Fruit fly (Drosophila melanogaster) whole organism, embryonic: ENCODE data around the gene CG13081.

Experiments
- Atf-2 ChIP-seq: fragments of 200-800 bp; sonication (Bioruptor generic); optimal IDR thresholded peaks from 2 replicates; lab custom pipeline; 2016; ENCODE audit warnings: missing biosample characterization, missing genetic modification characterization
- B-H2 ChIP-seq: fragments of 200-800 bp; sonication (Bioruptor generic); optimal IDR thresholded peaks from 2 replicates; lab custom pipeline; 2018; ENCODE audit warnings: missing biosample characterization, mild to moderate bottlenecking, missing genetic modification characterization
- CG10431 ChIP-seq: fragments of 200-800 bp; sonication (Bioruptor generic); optimal IDR thresholded peaks from 3 replicates; lab custom pipeline; 2018; ENCODE audit warnings: missing biosample characterization, mild to moderate bottlenecking, missing genetic modification characterization
- CG10543 ChIP-seq: fragments of 200-800 bp; sonication (Bioruptor generic); optimal IDR thresholded peaks from 3 replicates; lab custom pipeline; 2017; ENCODE audit warnings: missing biosample characterization, mild to moderate bottlenecking, missing genetic modification characterization, moderate library complexity
- CG10654 ChIP-seq: fragments of 200-800 bp; sonication (Bioruptor generic); optimal IDR thresholded peaks from 2 replicates; lab custom pipeline; 2016; ENCODE audit warnings: missing biosample characterization, missing genetic modification characterization
- CG12155 ChIP-seq: fragments of 200-800 bp; sonication (Bioruptor generic); optimal IDR thresholded peaks from 3 replicates; lab custom pipeline; 2016; ENCODE audit warnings: missing biosample characterization, missing genetic modification characterization
- CG13296 ChIP-seq: fragments of 200-800 bp; sonication (Bioruptor generic); optimal IDR thresholded peaks from 3 replicates; lab custom pipeline; 2018; ENCODE audit warnings: missing biosample characterization, mild to moderate bottlenecking, missing genetic modification characterization
- CG16813 ChIP-seq: fragments of 200-800 bp; sonication (Bioruptor generic); IDR thresholded peaks from 3 replicates; pipeline ENCODE4 v1.3.6; 2022; ENCODE audit warnings: missing biosample characterization, missing genetic modification characterization; ENCODE audit not compliant: partially characterized antibody
- CG16815 ChIP-seq: fragments of 200-800 bp; sonication (Bioruptor generic); optimal IDR thresholded peaks from 3 replicates; lab custom pipeline; 2017; ENCODE audit warnings: missing biosample characterization, mild to moderate bottlenecking, missing genetic modification characterization
- CG17186 ChIP-seq: fragments of 200-800 bp; sonication (Bioruptor generic); optimal IDR thresholded peaks from 3 replicates; lab custom pipeline; 2017; ENCODE audit warnings: missing biosample characterization, missing genetic modification reagents, missing genetic modification characterization
- CG2712 ChIP-seq: fragments of 200-800 bp; optimal IDR thresholded peaks from 3 replicates; lab custom pipeline; 2019; ENCODE audit warnings: missing biosample characterization, mild to moderate bottlenecking, missing genetic modification characterization, moderate library complexity
- CG30403 ChIP-seq: fragments of 200-800 bp; sonication (Bioruptor generic); optimal IDR thresholded peaks from 3 replicates; lab custom pipeline; 2016; ENCODE audit warnings: missing biosample characterization, missing genetic modification characterization
- CG32532 ChIP-seq: fragments of 200-800 bp; sonication (Bioruptor generic); IDR thresholded peaks from 2 replicates; pipeline ENCODE4 v1.3.6; 2022; ENCODE audit warnings: missing biosample characterization, missing genetic modification characterization
- CG32767 ChIP-seq: fragments of 200-800 bp; sonication (Bioruptor generic); IDR thresholded peaks from 2 replicates; pipeline ENCODE4 v1.3.6; 2022; ENCODE audit warnings: missing biosample characterization, missing genetic modification characterization
- CG3281 ChIP-seq: fragments of 200-800 bp; sonication (Bioruptor generic); optimal IDR thresholded peaks from 3 replicates; lab custom pipeline; 2017; ENCODE audit warnings: missing biosample characterization, mild to moderate bottlenecking, missing genetic modification characterization
- CG34422 ChIP-seq: fragments of 200-800 bp; sonication (Bioruptor generic); IDR thresholded peaks from 3 replicates; pipeline ENCODE4 v1.3.6; 2022; ENCODE audit warnings: missing biosample characterization, missing genetic modification characterization
- CG4617 ChIP-seq: fragments of 200-800 bp; sonication (Bioruptor generic); optimal IDR thresholded peaks from 3 replicates; lab custom pipeline; 2016; ENCODE audit warnings: missing biosample characterization, missing genetic modification characterization, borderline replicate concordance
- CG5245 ChIP-seq: fragments of 200-800 bp; sonication (Bioruptor generic); optimal IDR thresholded peaks from 3 replicates; lab custom pipeline; 2016; ENCODE audit warnings: missing biosample characterization, missing genetic modification characterization
- CG6175 ChIP-seq: fragments of 200-800 bp; sonication (Bioruptor generic); IDR thresholded peaks from 3 replicates; pipeline ENCODE4 v1.3.6; 2022; ENCODE audit warnings: missing biosample characterization, missing genetic modification characterization
- CG6272 ChIP-seq: fragments of 200-800 bp; sonication (Bioruptor generic); IDR thresholded peaks from 2 replicates; pipeline ENCODE4 v1.3.6; 2022; ENCODE audit warnings: missing biosample characterization, missing genetic modification characterization
- CG8281 ChIP-seq: fragments of 200-800 bp; sonication (Bioruptor generic); optimal IDR thresholded peaks from 2 replicates; lab custom pipeline; 2018; ENCODE audit warnings: missing biosample characterization, mild to moderate bottlenecking, missing genetic modification characterization, moderate library complexity
- CG9609 ChIP-seq: fragments of 200-800 bp; sonication (Bioruptor generic); optimal IDR thresholded peaks from 3 replicates; lab custom pipeline; 2016; ENCODE audit warnings: missing biosample characterization, missing genetic modification characterization
- CHES-1-like ChIP-seq: fragments of 200-800 bp; sonication (Bioruptor generic); optimal IDR thresholded peaks from 2 replicates; lab custom pipeline; 2016; ENCODE audit warnings: missing biosample characterization, missing genetic modification characterization
- Dbx ChIP-seq: fragments of 200-800 bp; sonication (Bioruptor generic); IDR thresholded peaks from 3 replicates; pipeline ENCODE4 v1.3.6; 2022; ENCODE audit warnings: missing biosample characterization, missing genetic modification characterization
- Dll ChIP-seq: fragments of 200-800 bp; sonication (Bioruptor generic); IDR thresholded peaks from 4 replicates; pipeline ENCODE4 v1.3.6; 2022; ENCODE audit warnings: missing biosample characterization, missing genetic modification characterization; ENCODE audit not compliant: partially characterized antibody
- Fer1 ChIP-seq: fragments of 200-800 bp; sonication (Bioruptor generic); optimal IDR thresholded peaks from 2 replicates; lab custom pipeline; 2017; ENCODE audit warnings: missing biosample characterization, mild to moderate bottlenecking, missing genetic modification characterization
- HLH4C ChIP-seq: fragments of 200-800 bp; sonication (Bioruptor generic); IDR thresholded peaks from 3 replicates; pipeline ENCODE4 v1.3.6; 2022; ENCODE audit warnings: missing biosample characterization, missing genetic modification characterization; ENCODE audit not compliant: partially characterized antibody
- Hmr ChIP-seq: fragments of 200-800 bp; sonication (Bioruptor generic); optimal IDR thresholded peaks from 3 replicates; lab custom pipeline; 2017; ENCODE audit warnings: mild to moderate bottlenecking, missing biosample characterization, missing genetic modification reagents, missing genetic modification characterization
- MESR4 ChIP-seq: fragments of 200-800 bp; sonication (Bioruptor generic); optimal IDR thresholded peaks from 2 replicates; lab custom pipeline; 2018; ENCODE audit warnings: missing biosample characterization, mild to moderate bottlenecking, missing genetic modification characterization, moderate library complexity
- Nf-YC ChIP-seq: fragments of 200-800 bp; optimal IDR thresholded peaks from 3 replicates; lab custom pipeline; 2019; ENCODE audit warnings: missing biosample characterization, mild to moderate bottlenecking, missing genetic modification characterization, moderate library complexity
- Ssrp ChIP-seq: fragments of 200-800 bp; sonication (Bioruptor generic); optimal IDR thresholded peaks from 2 replicates; lab custom pipeline; 2018; ENCODE audit warnings: missing biosample characterization, mild to moderate bottlenecking, missing genetic modification characterization, moderate library complexity
- ab ChIP-seq: fragments of 200-800 bp; sonication (Bioruptor generic); optimal IDR thresholded peaks from 2 replicates; lab custom pipeline; 2016; ENCODE audit warnings: missing biosample characterization, missing genetic modification characterization
- crp ChIP-seq, 2 experiments: fragments of 200-800 bp; sonication (Bioruptor generic); optimal IDR thresholded peaks; 2 replicates in 1 of 2; 3 replicates in 1 of 2; lab custom pipeline; 2017; ENCODE audit warnings: missing biosample characterization in 2 of 2, missing genetic modification characterization in 2 of 2, mild to moderate bottlenecking in 1 of 2, moderate library complexity in 1 of 2
- jumu ChIP-seq: fragments of 200-800 bp; sonication (Bioruptor generic); optimal IDR thresholded peaks from 3 replicates; lab custom pipeline; 2016; ENCODE audit warnings: missing biosample characterization, missing genetic modification characterization
- knrl ChIP-seq: fragments of 200-800 bp; sonication (Bioruptor generic); IDR thresholded peaks from 3 replicates; pipeline ENCODE4 v1.3.6; 2022; ENCODE audit warnings: missing biosample characterization, missing genetic modification characterization; ENCODE audit not compliant: partially characterized antibody
- nau ChIP-seq: fragments of 200-800 bp; sonication (Bioruptor generic); optimal IDR thresholded peaks from 3 replicates; lab custom pipeline; 2017; ENCODE audit warnings: missing biosample characterization, mild to moderate bottlenecking, missing genetic modification characterization, missing genetic modification reagents
- nom ChIP-seq: fragments of 200-800 bp; sonication (Bioruptor generic); optimal IDR thresholded peaks from 2 replicates; lab custom pipeline; 2017; ENCODE audit warnings: missing biosample characterization, missing genetic modification characterization, mild to moderate bottlenecking, moderate library complexity, missing genetic modification reagents
- pum ChIP-seq: fragments of 200-800 bp; sonication (Bioruptor generic); optimal IDR thresholded peaks from 2 replicates; lab custom pipeline; 2016; ENCODE audit warnings: missing biosample characterization, missing genetic modification characterization
- rib ChIP-seq: fragments of 200-800 bp; sonication (Bioruptor generic); IDR thresholded peaks from 2 replicates; pipeline ENCODE4 v1.3.6; 2022; ENCODE audit warnings: missing biosample characterization, missing genetic modification characterization
- row ChIP-seq: fragments of 200-800 bp; sonication (Bioruptor generic); IDR thresholded peaks from 3 replicates; pipeline ENCODE4 v1.3.6; 2022; ENCODE audit warnings: missing biosample characterization, missing genetic modification characterization
- sens ChIP-seq: fragments of 200-800 bp; sonication (Bioruptor generic); peaks from one replicate; lab custom pipeline; 2016; ENCODE audit warnings: missing biosample characterization, missing genetic modification characterization
- seq ChIP-seq: fragments of 200-800 bp; sonication (Bioruptor generic); IDR thresholded peaks from 2 replicates; pipeline ENCODE4 v1.3.6; 2022; ENCODE audit warnings: missing biosample characterization, missing genetic modification characterization
- sima ChIP-seq: fragments of 200-800 bp; sonication (Bioruptor generic); optimal IDR thresholded peaks from 2 replicates; lab custom pipeline; 2016; ENCODE audit warnings: missing biosample characterization, missing genetic modification characterization
- slbo ChIP-seq: fragments of 200-800 bp; sonication (Bioruptor generic); IDR thresholded peaks from 2 replicates; pipeline ENCODE4 v1.3.6; 2022; ENCODE audit warnings: missing biosample characterization, missing genetic modification characterization
- trh ChIP-seq: fragments of 200-800 bp; sonication (Bioruptor generic); optimal IDR thresholded peaks from 2 replicates; lab custom pipeline; 2016; ENCODE audit warnings: missing biosample characterization, missing genetic modification characterization
- twi ChIP-seq: fragments of 200-800 bp; optimal IDR thresholded peaks from 2 replicates; lab custom pipeline; 2019; ENCODE audit warnings: missing biosample characterization, mild to moderate bottlenecking, missing genetic modification characterization, moderate library complexity
- unpg ChIP-seq: fragments of 200-800 bp; sonication (Bioruptor generic); optimal IDR thresholded peaks from 3 replicates; lab custom pipeline; 2018; ENCODE audit warnings: missing biosample characterization, mild to moderate bottlenecking, missing genetic modification characterization, moderate library complexity
- vnd ChIP-seq: fragments of 200-800 bp; sonication (Bioruptor generic); IDR thresholded peaks from 3 replicates; pipeline ENCODE4 v1.3.6; 2022; ENCODE audit warnings: missing biosample characterization, missing genetic modification characterization; ENCODE audit not compliant: partially characterized antibody
- wdn ChIP-seq: fragments of 200-800 bp; sonication (Bioruptor generic); IDR thresholded peaks from 2 replicates; pipeline ENCODE4 v1.3.6; 2022; ENCODE audit warnings: missing biosample characterization, missing genetic modification characterization
- zfh2 ChIP-seq: fragments of 200-800 bp; sonication (Bioruptor generic); optimal IDR thresholded peaks from 2 replicates; lab custom pipeline; 2016; ENCODE audit warnings: missing biosample characterization, missing genetic modification characterization

The CG13081 gene

dm6 chr2L:19583926-19584392 is 43.6 kb downstream of the CG13081 start, which contains the start of the genes PCNA2 and CG10366 (continued):
- TF ChIP-seq CG16815 (GFP tag; lab: Kevin White, UChicago) (peak; percentile 5), CG32532 (GFP tag; lab: Robert Waterston, UW) (peak; percentile 64), Nf-YC (tag; lab: Kevin White, UChicago) (peak; percentile 88), trh (GFP tag; lab: Kevin White, UChicago) (peak; percentile 12), slbo (GFP tag; lab: Robert Waterston, UW) (peak; percentile 77), wdn (peak; percentile 66), CG2712 (tag; lab: Kevin White, UChicago) (peak; percentile 84), unpg (GFP tag; lab: Kevin White, UChicago) (peak; percentile 67), vnd (GFP tag; lab: Robert Waterston, UW) (peak; percentile 39; the same call in 1 of the 3 replicates), nau (GFP tag; lab: Kevin White, UChicago) (peak; percentile 29), row (GFP tag; lab: Robert Waterston, UW) (peak; percentile 85), CG10431 (no peak), Dll (GFP tag; lab: Robert Waterston, UW) (0 out of 4 replicates have a peak, but pooled peaks have one; percentile 43), knrl (peak; percentile 80), crp (GFP tag; optimal IDR thresholded peaks at IDR 0.05; lab: Kevin White, UChicago) (peak; percentile 86 to 98), pum (peak; percentile 74), CG10654 (GFP tag; lab: Kevin White, UChicago) (peak; percentile 70), CHES-1-like (GFP tag; lab: Kevin White, UChicago) (peak; percentile 82), Dbx (peak; percentile 57; the same call in 1 of the 3 replicates), jumu (GFP tag; lab: Kevin White, UChicago) (peak; percentile 78), sima (GFP tag; lab: Kevin White, UChicago) (no peak), nom (peak; percentile 38), CG30403 (GFP tag; lab: Kevin White, UChicago) (peak; percentile 81), CG5245 (GFP tag; lab: Kevin White, UChicago) (peak; percentile 48), CG34422 (0 out of 3 replicates have a peak, but pooled peaks have one; percentile 21), CG13296 (peak; percentile 64), twi (peak; percentile 57), sens (peak; percentile 94), CG4617 (GFP tag; lab: Kevin White, UChicago) (peak; percentile 87), CG6175 (no peak), CG9609 (GFP tag; lab: Kevin White, UChicago) (peak; percentile 84), Ssrp (peak; percentile 44), MESR4 (GFP tag; lab: Kevin White, UChicago) (peak; percentile 57), CG12155 (GFP tag; lab: Kevin White, UChicago) (peak; percentile 61), Fer1 (peak; percentile 64), Hmr (peak; percentile 77), CG8281 (tag; lab: Kevin White, UChicago) (peak; percentile 27), seq (GFP tag; lab: Robert Waterston, UW) (peak; percentile 54; the same call in 1 of the 2 replicates), Atf-2 (GFP tag; lab: Kevin White, UChicago) (peak; percentile 57), CG16813 (GFP tag; lab: Robert Waterston, UW) (no peak), CG10543 (GFP tag; lab: Kevin White, UChicago) (peak; percentile 52), CG3281 (GFP tag; lab: Kevin White, UChicago) (peak; percentile 63), rib (GFP tag; lab: Robert Waterston, UW) (no peak), zfh2 (GFP tag; lab: Kevin White, UChicago) (peak; percentile 79), CG17186 (GFP tag; lab: Kevin White, UChicago) (peak; percentile 71), HLH4C (no peak), CG6272 (no peak), CG32767 (GFP tag; lab: Robert Waterston, UW) (peak; percentile 45; the same call in 1 of the 2 replicates), B-H2 (peak; percentile 70), ab (GFP tag; lab: Kevin White, UChicago) (no peak)
